Fruit fly (Drosophila melanogaster) whole organism, prepupa: ENCODE results near the gene Chpf.

Source experiments
- Blimp-1 ChIP-seq: fragments of 200-800 bp; sonication (Bioruptor generic); optimal IDR thresholded peaks from 3 replicates; lab custom pipeline; 2017; ENCODE audit warnings: missing biosample characterization, missing genetic modification characterization, mild to moderate bottlenecking, moderate library complexity, missing genetic modification reagents
- CG10631 ChIP-seq: fragments of 200-800 bp; sonication (Bioruptor generic); optimal IDR thresholded peaks from 2 replicates; lab custom pipeline; 2016; ENCODE audit warnings: missing biosample characterization, missing genetic modification characterization
- CG10669 ChIP-seq: fragments of 200-800 bp; sonication (Bioruptor generic); optimal IDR thresholded peaks from 3 replicates; lab custom pipeline; 2018; ENCODE audit warnings: missing biosample characterization, mild to moderate bottlenecking, missing genetic modification characterization, moderate library complexity
- CG11294 ChIP-seq: fragments of 200-800 bp; sonication (Bioruptor generic); IDR thresholded peaks from 2 replicates; pipeline ENCODE4 v1.3.6; 2022; ENCODE audit warnings: missing biosample characterization, missing genetic modification characterization
- CG15336 ChIP-seq: fragments of 200-800 bp; sonication (Bioruptor generic); IDR thresholded peaks from 2 replicates; pipeline ENCODE4 v1.3.6; 2022; ENCODE audit warnings: missing biosample characterization, missing genetic modification characterization
- CG1621 ChIP-seq: fragments of 200-800 bp; sonication (Bioruptor generic); optimal IDR thresholded peaks from 3 replicates; lab custom pipeline; 2018; ENCODE audit warnings: missing biosample characterization, mild to moderate bottlenecking, missing genetic modification characterization
- CG16779 ChIP-seq: fragments of 200-800 bp; sonication (Bioruptor generic); optimal IDR thresholded peaks from 3 replicates; lab custom pipeline; 2017; ENCODE audit warnings: missing biosample characterization, mild to moderate bottlenecking, missing genetic modification characterization
- CG3032 ChIP-seq: fragments of 200-800 bp; optimal IDR thresholded peaks from 2 replicates; lab custom pipeline; 2019; ENCODE audit warnings: missing biosample characterization, mild to moderate bottlenecking, missing genetic modification characterization, moderate library complexity
- CG31627 ChIP-seq: fragments of 200-800 bp; sonication (Bioruptor generic); optimal IDR thresholded peaks from 3 replicates; lab custom pipeline; 2016; ENCODE audit warnings: missing biosample characterization, missing genetic modification characterization
- CG32006 ChIP-seq: fragments of 200-800 bp; sonication (Bioruptor generic); optimal IDR thresholded peaks from 3 replicates; lab custom pipeline; 2017; ENCODE audit warnings: missing biosample characterization, mild to moderate bottlenecking, missing genetic modification characterization
- CG34406 ChIP-seq: fragments of 200-800 bp; sonication (Bioruptor generic); optimal IDR thresholded peaks from 3 replicates; lab custom pipeline; 2016; ENCODE audit warnings: missing biosample characterization, missing genetic modification characterization
- CG3919 ChIP-seq: fragments of 200-800 bp; sonication (Bioruptor generic); optimal IDR thresholded peaks from 3 replicates; lab custom pipeline; 2016; ENCODE audit warnings: missing biosample characterization, missing genetic modification characterization
- CG4318 ChIP-seq: fragments of 200-800 bp; sonication (Bioruptor generic); optimal IDR thresholded peaks from 3 replicates; lab custom pipeline; 2017; ENCODE audit warnings: missing biosample characterization, mild to moderate bottlenecking, missing genetic modification characterization
- CG6163 ChIP-seq: fragments of 200-800 bp; sonication (Bioruptor generic); IDR thresholded peaks from 3 replicates; pipeline ENCODE4 v1.3.6; 2022; ENCODE audit warnings: missing biosample characterization, missing genetic modification characterization
- CG6276 ChIP-seq: fragments of 200-800 bp; sonication (Bioruptor generic); optimal IDR thresholded peaks from 2 replicates; lab custom pipeline; 2017; ENCODE audit warnings: missing biosample characterization, mild to moderate bottlenecking, missing genetic modification characterization
- CG6808 ChIP-seq: fragments of 200-800 bp; sonication (Bioruptor generic); optimal IDR thresholded peaks from 3 replicates; lab custom pipeline; 2017; ENCODE audit warnings: missing biosample characterization, missing genetic modification characterization, mild to moderate bottlenecking, moderate library complexity, missing genetic modification reagents
- CG6854 ChIP-seq: fragments of 200-800 bp; sonication (Bioruptor generic); optimal IDR thresholded peaks from 2 replicates; lab custom pipeline; 2017; ENCODE audit warnings: missing biosample characterization, mild to moderate bottlenecking, missing genetic modification characterization
- CG8119 ChIP-seq: fragments of 200-800 bp; sonication (Bioruptor generic); IDR thresholded peaks from 3 replicates; pipeline ENCODE4 v1.3.6; 2022; ENCODE audit warnings: missing biosample characterization, missing genetic modification characterization
- CG8319 ChIP-seq: fragments of 200-800 bp; sonication (Bioruptor generic); optimal IDR thresholded peaks from 3 replicates; lab custom pipeline; 2016; ENCODE audit warnings: missing biosample characterization, missing genetic modification characterization
- CG8632 ChIP-seq: fragments of 200-800 bp; sonication (Bioruptor generic); optimal IDR thresholded peaks from 3 replicates; lab custom pipeline; 2016; ENCODE audit warnings: missing biosample characterization, missing genetic modification characterization
- Eip75B ChIP-seq: fragments of 200-800 bp; sonication (Bioruptor generic); optimal IDR thresholded peaks from 3 replicates; lab custom pipeline; 2016; ENCODE audit warnings: missing biosample characterization, missing genetic modification characterization
- Eip93F ChIP-seq: fragments of 200-800 bp; sonication (Bioruptor generic); optimal IDR thresholded peaks from 2 replicates; lab custom pipeline; 2016; ENCODE audit warnings: missing biosample characterization, mild to moderate bottlenecking, missing genetic modification characterization
- Ets21C ChIP-seq: fragments of 200-800 bp; sonication (Bioruptor generic); optimal IDR thresholded peaks from 3 replicates; lab custom pipeline; 2016; ENCODE audit warnings: missing biosample characterization, missing genetic modification characterization
- Ets96B ChIP-seq: fragments of 200-800 bp; optimal IDR thresholded peaks from 2 replicates; lab custom pipeline; 2019; ENCODE audit warnings: missing biosample characterization, mild to moderate bottlenecking, missing genetic modification characterization, moderate library complexity
- Hr38 ChIP-seq: sonication (Bioruptor generic); optimal IDR thresholded peaks from 2 replicates; lab custom pipeline; 2016; ENCODE audit warnings: missing biosample characterization, missing genetic modification characterization
- Hr4 ChIP-seq: fragments of 200-800 bp; sonication (Bioruptor generic); optimal IDR thresholded peaks from 3 replicates; lab custom pipeline; 2016; ENCODE audit warnings: missing biosample characterization, missing genetic modification characterization
- Lpt ChIP-seq: fragments of 200-800 bp; sonication (Bioruptor generic); optimal IDR thresholded peaks from 3 replicates; lab custom pipeline; 2016; ENCODE audit warnings: missing biosample characterization, missing genetic modification characterization
- Met ChIP-seq: fragments of 200-800 bp; sonication (Bioruptor generic); optimal IDR thresholded peaks from 3 replicates; lab custom pipeline; 2016; ENCODE audit warnings: missing biosample characterization, missing genetic modification characterization
- Smox ChIP-seq: fragments of 200-800 bp; sonication (Bioruptor generic); optimal IDR thresholded peaks from 3 replicates; lab custom pipeline; 2016; ENCODE audit warnings: missing biosample characterization, missing genetic modification characterization
- Sox14 ChIP-seq: fragments of 200-800 bp; sonication (Bioruptor generic); optimal IDR thresholded peaks from 3 replicates; lab custom pipeline; 2016; ENCODE audit warnings: missing biosample characterization, missing genetic modification characterization
- Sox15 ChIP-seq: fragments of 200-800 bp; sonication (Bioruptor generic); optimal IDR thresholded peaks from 3 replicates; lab custom pipeline; 2016; ENCODE audit warnings: missing biosample characterization, missing genetic modification characterization
- dsx ChIP-seq: fragments of 200-800 bp; optimal IDR thresholded peaks from 3 replicates; lab custom pipeline; 2019; ENCODE audit warnings: missing biosample characterization, mild to moderate bottlenecking, missing genetic modification characterization, moderate library complexity; ENCODE audit not compliant: poor library complexity, severe bottlenecking
- eg ChIP-seq: fragments of 200-800 bp; sonication (Bioruptor generic); IDR thresholded peaks from 3 replicates; pipeline ENCODE4 v1.3.6; 2022; ENCODE audit warnings: missing biosample characterization, missing genetic modification characterization
- fd59A ChIP-seq: fragments of 200-800 bp; sonication (Bioruptor generic); optimal IDR thresholded peaks from 2 replicates; lab custom pipeline; 2017; ENCODE audit warnings: missing biosample characterization, mild to moderate bottlenecking, missing genetic modification characterization, missing genetic modification reagents
- lz ChIP-seq: fragments of 200-800 bp; sonication (Bioruptor generic); optimal IDR thresholded peaks from 3 replicates; lab custom pipeline; 2016; ENCODE audit warnings: missing biosample characterization, missing genetic modification characterization
- net ChIP-seq: fragments of 200-800 bp; sonication (Bioruptor generic); optimal IDR thresholded peaks from 3 replicates; lab custom pipeline; 2016; ENCODE audit warnings: missing biosample characterization, missing genetic modification characterization
- pdm3 ChIP-seq: fragments of 200-800 bp; sonication (Bioruptor generic); optimal IDR thresholded peaks from 3 replicates; lab custom pipeline; 2016; ENCODE audit warnings: missing biosample characterization, missing genetic modification characterization
- salr ChIP-seq, 2 experiments: fragments of 200-800 bp; sonication (Bioruptor generic); optimal IDR thresholded peaks; 3 replicates each; lab custom pipeline; 2016 to 2018; ENCODE audit warnings: missing biosample characterization in 2 of 2, missing genetic modification characterization in 2 of 2, mild to moderate bottlenecking in 1 of 2
- spab ChIP-seq: fragments of 200-800 bp; sonication (Bioruptor generic); optimal IDR thresholded peaks from 2 replicates; lab custom pipeline; 2017; ENCODE audit warnings: missing biosample characterization, mild to moderate bottlenecking, missing genetic modification characterization, missing genetic modification reagents
- ss ChIP-seq, 2 experiments: fragments of 200-800 bp; sonication (Bioruptor generic); optimal IDR thresholded peaks; 2 replicates in 1 of 2; 3 replicates in 1 of 2; lab custom pipeline; 2017 to 2018; ENCODE audit warnings: mild to moderate bottlenecking in 2 of 2, missing biosample characterization in 2 of 2, missing genetic modification characterization in 2 of 2, moderate library complexity in 1 of 2
- svp ChIP-seq: fragments of 200-800 bp; sonication (Bioruptor generic); peaks from one replicate; lab custom pipeline; 2016; ENCODE audit warnings: missing biosample characterization, missing genetic modification characterization
- topi ChIP-seq: fragments of 200-800 bp; sonication (Bioruptor generic); optimal IDR thresholded peaks from 3 replicates; lab custom pipeline; 2016; ENCODE audit warnings: missing biosample characterization, missing genetic modification characterization

Gene Chpf

dm6 chrX:13127973-13128749 is 15.9 kb upstream of the Chpf start (continued):
- peak; percentile 65 for TF ChIP-seq lz (GFP tag; lab: Kevin White, UChicago)
- peak; percentile 56 for TF ChIP-seq Eip75B (GFP tag; lab: Kevin White, UChicago)
- TF ChIP-seq CG6276 (GFP tag; lab: Kevin White, UChicago) = peak; percentile 16
- TF ChIP-seq Eip93F (GFP tag; lab: Kevin White, UChicago) = no peak
- TF ChIP-seq Met (GFP tag; lab: Kevin White, UChicago) = peak; percentile 55
- peak; percentile 61 for TF ChIP-seq CG31627 (GFP tag; lab: Kevin White, UChicago)
- peak; percentile 74 for TF ChIP-seq CG15336
- TF ChIP-seq Blimp-1 (GFP tag; lab: Kevin White, UChicago) = peak; percentile 95
- TF ChIP-seq CG4318 (GFP tag; lab: Kevin White, UChicago) = peak; percentile 42
- TF ChIP-seq svp (GFP tag; lab: Kevin White, UChicago) = peak; percentile 84

- TF ChIP-seq CG10669 (no peak), CG8319 (GFP tag; lab: Kevin White, UChicago) (no peak), Hr38 (GFP tag; lab: Kevin White, UChicago) (no peak), Ets21C (GFP tag; lab: Kevin White, UChicago) (no peak), Lpt (GFP tag; lab: Kevin White, UChicago) (no peak), pdm3 (no peak), CG34406 (no peak), CG8119 (GFP tag; lab: Robert Waterston, UW) (no peak), fd59A (GFP tag; lab: Kevin White, UChicago) (no peak), Smox (no peak)
- TF ChIP-seq, all 60 proteins: peak for 0
These were observed 13.3 kb upstream of the Chpf start for dm6 chrX:13125559-13125958.

- no peak for TF ChIP-seq Ets21C (GFP tag; lab: Kevin White, UChicago)
- TF ChIP-seq CG32006 (GFP tag; lab: Kevin White, UChicago) = peak; percentile 57
- TF ChIP-seq pdm3 = peak; percentile 6
- TF ChIP-seq Smox = no peak
- peak; percentile 31 for TF ChIP-seq Ets96B (tag; lab: Kevin White, UChicago)
- peak; percentile 7 for TF ChIP-seq lz (GFP tag; lab: Kevin White, UChicago)
- peak; percentile 34 for TF ChIP-seq net
- no peak for TF ChIP-seq CG15336
- TF ChIP-seq eg (GFP tag; lab: Robert Waterston, UW) = peak; percentile 39; the same call in 1 of the 3 replicates
- peak; percentile 6 for TF ChIP-seq Blimp-1 (GFP tag; lab: Kevin White, UChicago)
- TF ChIP-seq dsx (GFP tag; lab: Kevin White, UChicago) = peak; percentile 43
- no peak for TF ChIP-seq CG8632 (GFP tag; lab: Kevin White, UChicago)
- TF ChIP-seq CG6163 (GFP tag; lab: Robert Waterston, UW) = peak; percentile 65; the same call in 2 of the 3 replicates
- no peak for TF ChIP-seq CG10631 (GFP tag; lab: Kevin White, UChicago)
- peak; percentile 73 for TF ChIP-seq CG6808 (GFP tag; lab: Kevin White, UChicago)
- TF ChIP-seq svp (GFP tag; lab: Kevin White, UChicago) = peak; percentile 70
- TF ChIP-seq CG6276 (GFP tag; lab: Kevin White, UChicago) = peak; percentile 14
- TF ChIP-seq CG3032 (tag; lab: Kevin White, UChicago) = peak; percentile 33
- TF ChIP-seq CG16779 (tag; lab: Kevin White, UChicago) = peak; percentile 31
- peak; percentile 12 for TF ChIP-seq Hr4 (GFP tag; lab: Kevin White, UChicago)
- no peak for TF ChIP-seq Sox14
- TF ChIP-seq Met (GFP tag; lab: Kevin White, UChicago) = peak; percentile 24
- TF ChIP-seq salr (GFP tag; optimal IDR thresholded peaks at IDR 0.05; lab: Kevin White, UChicago) = peak in 1 of 2 experiments; percentile 15
- TF ChIP-seq CG3919 (GFP tag; lab: Kevin White, UChicago) = peak; percentile 2
- TF ChIP-seq ss (GFP tag; optimal IDR thresholded peaks at IDR 0.05; lab: Kevin White, UChicago) = peak; percentile 88 to 90
- peak; percentile 21 for TF ChIP-seq topi
- TF ChIP-seq fd59A (GFP tag; lab: Kevin White, UChicago) = no peak
- peak; percentile 40 for TF ChIP-seq spab
- TF ChIP-seq CG10669 = peak; percentile 35
- no peak for TF ChIP-seq CG31627 (GFP tag; lab: Kevin White, UChicago)
- peak; percentile 13 for TF ChIP-seq CG34406
- TF ChIP-seq CG6854 (GFP tag; lab: Kevin White, UChicago) = peak; percentile 25
- no peak for TF ChIP-seq CG11294
- no peak for TF ChIP-seq Sox15
- TF ChIP-seq CG1621 (tag; lab: Kevin White, UChicago) = peak; percentile 38
These were observed 4.4 kb upstream of the Chpf start for dm6 chrX:13116438-13117243.
